Fruit fly (Drosophila melanogaster) S2 (cell line): ENCODE data around the gene Archease.

Experiments
- CG8478 ChIP-seq: fragments of >200 bp; optimal IDR thresholded peaks from 2 replicates; lab custom pipeline; 2018
- CTCF ChIP-seq, 2 experiments: fragments of >200 bp; optimal IDR thresholded peaks; 2 replicates each; lab custom pipeline; 2018

The Archease gene

dm6 chr3R:21649053-21649821 lies 13.5 kb downstream of the Archease start:
- TF ChIP-seq CTCF (optimal IDR thresholded peaks at IDR 0.05; lab: Kevin White, UChicago), result no peak
- TF ChIP-seq CG8478 (lab: Kevin White, UChicago), result no peak

dm6 chr3R:21648460-21648859 lies 14.3 kb downstream of the Archease start:
- TF ChIP-seq CG8478 (lab: Kevin White, UChicago), result no peak
- TF ChIP-seq CTCF (optimal IDR thresholded peaks at IDR 0.05; lab: Kevin White, UChicago), result no peak

dm6 chr3R:21645904-21646664 lies 16.7 kb downstream of the Archease start:
- TF ChIP-seq CG8478 (lab: Kevin White, UChicago), result no peak
- TF ChIP-seq CTCF (optimal IDR thresholded peaks at IDR 0.05; lab: Kevin White, UChicago), result no peak

dm6 chr3R:21644222-21644621 lies 18.6 kb downstream of the Archease start:
- no peak for TF ChIP-seq CTCF (optimal IDR thresholded peaks at IDR 0.05; lab: Kevin White, UChicago)
- no peak for TF ChIP-seq CG8478 (lab: Kevin White, UChicago)

- no peak for TF ChIP-seq CTCF (optimal IDR thresholded peaks at IDR 0.05; lab: Kevin White, UChicago)
- TF ChIP-seq CG8478 (lab: Kevin White, UChicago), result no peak
These were observed 19.6 kb downstream of the Archease start for dm6 chr3R:21643197-21643596.

dm6 chr3R:21642301-21642700 lies 20.5 kb downstream of the Archease start:
- TF ChIP-seq CG8478 (lab: Kevin White, UChicago) (no peak), CTCF (optimal IDR thresholded peaks at IDR 0.05; lab: Kevin White, UChicago) (no peak)

- TF ChIP-seq CG8478 (lab: Kevin White, UChicago) (no peak), CTCF (optimal IDR thresholded peaks at IDR 0.05; lab: Kevin White, UChicago) (no peak)
These were observed 21.1 kb downstream of the Archease start for dm6 chr3R:21641517-21642137.

- TF ChIP-seq CG8478 (lab: Kevin White, UChicago), result no peak
These were observed 22.3 kb downstream of the Archease start for dm6 chr3R:21640337-21640994.

dm6 chr3R:21638437-21638836 lies 24.3 kb downstream of the Archease start:
- no peak for TF ChIP-seq CG8478 (lab: Kevin White, UChicago)
- TF ChIP-seq CTCF (optimal IDR thresholded peaks at IDR 0.05; lab: Kevin White, UChicago), result no peak

dm6 chr3R:21636867-21637481 lies 25.8 kb downstream of the Archease start:
- TF ChIP-seq CTCF (optimal IDR thresholded peaks at IDR 0.05; lab: Kevin White, UChicago), result peak in 1 of 2 experiments; percentile 11
- TF ChIP-seq CG8478 (lab: Kevin White, UChicago), result no peak

dm6 chr3R:21635975-21636678 lies 26.6 kb downstream of the Archease start:
- TF ChIP-seq CG8478 (lab: Kevin White, UChicago) (no peak), CTCF (optimal IDR thresholded peaks at IDR 0.05; lab: Kevin White, UChicago) (no peak)

- TF ChIP-seq CTCF (optimal IDR thresholded peaks at IDR 0.05; lab: Kevin White, UChicago), result no peak
- TF ChIP-seq CG8478 (lab: Kevin White, UChicago), result no peak
These were observed 27.6 kb downstream of the Archease start for dm6 chr3R:21635181-21635580.

dm6 chr3R:21634644-21635043 lies 28.1 kb downstream of the Archease start:
- TF ChIP-seq CTCF (optimal IDR thresholded peaks at IDR 0.05; lab: Kevin White, UChicago) (no peak), CG8478 (lab: Kevin White, UChicago) (no peak)

dm6 chr3R:21633781-21634102 lies 29.0 kb downstream of the Archease start:
- TF ChIP-seq CTCF (optimal IDR thresholded peaks at IDR 0.05; lab: Kevin White, UChicago), result no peak
- no peak for TF ChIP-seq CG8478 (lab: Kevin White, UChicago)
